Worm (Caenorhabditis elegans) whole organism, L2 larva: ENCODE measurements around the gene cest-13.

Experiments used
- C34F6.9 ChIP-seq: fragments of 150-350 bp; optimal IDR thresholded peaks from 2 replicates; lab custom pipeline; 2014; ENCODE audit warnings: missing biosample characterization, missing genetic modification characterization
- F13H6.1 ChIP-seq: sonication (generic microtip); optimal IDR thresholded peaks from 2 replicates; lab custom pipeline; 2016; ENCODE audit warnings: missing genetic modification characterization, missing compliant biosample characterization
- R02D3.7 ChIP-seq: fragments of 150-350 bp; optimal IDR thresholded peaks from 2 replicates; lab custom pipeline; 2014; ENCODE audit warnings: missing biosample characterization, missing genetic modification characterization
- Y55F3AM.14 ChIP-seq: fragments of 200-800 bp; sonication (Bioruptor generic); optimal IDR thresholded peaks from 2 replicates; lab custom pipeline; 2018; ENCODE audit warnings: mild to moderate bottlenecking, missing genetic modification characterization, missing compliant biosample characterization
- ZK546.5 ChIP-seq: sonication (generic microtip); optimal IDR thresholded peaks from 2 replicates; lab custom pipeline; 2017; ENCODE audit warnings: missing biosample characterization, missing genetic modification characterization
- alr-1 ChIP-seq: fragments of 150-350 bp; optimal IDR thresholded peaks from 2 replicates; lab custom pipeline; 2014; ENCODE audit warnings: missing biosample characterization, missing genetic modification characterization
- aly-2 ChIP-seq: fragments of 150-350 bp; optimal IDR thresholded peaks from 2 replicates; lab custom pipeline; 2014; ENCODE audit warnings: missing biosample characterization, missing genetic modification characterization
- ama-1 ChIP-seq: fragments of 150-350 bp; optimal IDR thresholded peaks from 2 replicates; lab custom pipeline; 2018; ENCODE audit warnings: inconsistent platforms
- blmp-1 ChIP-seq: sonication (generic microtip); optimal IDR thresholded peaks from 2 replicates; lab custom pipeline; 2017; ENCODE audit warnings: missing genetic modification characterization, mild to moderate bottlenecking, missing compliant biosample characterization, antibody characterized with exemption, moderate library complexity; ENCODE audit not compliant: insufficient read depth
- ceh-16 ChIP-seq: fragments of 150-350 bp; optimal IDR thresholded peaks from 2 replicates; lab custom pipeline; 2014; ENCODE audit warnings: missing biosample characterization, missing genetic modification characterization
- ceh-82 ChIP-seq: fragments of 150-350 bp; optimal IDR thresholded peaks from 2 replicates; lab custom pipeline; 2014; ENCODE audit warnings: missing biosample characterization, missing genetic modification characterization
- crh-2 ChIP-seq: sonication (generic microtip); optimal IDR thresholded peaks from 2 replicates; lab custom pipeline; 2017; ENCODE audit warnings: missing biosample characterization, missing genetic modification characterization
- dmd-4 ChIP-seq: sonication (generic microtip); optimal IDR thresholded peaks from 2 replicates; lab custom pipeline; 2017; ENCODE audit warnings: missing biosample characterization, missing genetic modification characterization
- egl-27 ChIP-seq: sonication (generic microtip); optimal IDR thresholded peaks from 3 replicates; lab custom pipeline; 2017; ENCODE audit warnings: missing biosample characterization, missing genetic modification reagents, missing genetic modification characterization
- elt-1 ChIP-seq: fragments of 150-350 bp; optimal IDR thresholded peaks from 2 replicates; lab custom pipeline; 2014; ENCODE audit warnings: missing biosample characterization, missing genetic modification characterization
- elt-3 ChIP-seq: sonication (generic microtip); optimal IDR thresholded peaks from 2 replicates; lab custom pipeline; 2017; ENCODE audit warnings: missing biosample characterization, missing genetic modification characterization
- fos-1 ChIP-seq: fragments of 150-350 bp; optimal IDR thresholded peaks from 2 replicates; lab custom pipeline; 2014; ENCODE audit warnings: missing biosample characterization, missing genetic modification characterization
- gmeb-1 ChIP-seq: fragments of 150-350 bp; optimal IDR thresholded peaks from 2 replicates; lab custom pipeline; 2014; ENCODE audit warnings: missing biosample characterization, missing genetic modification characterization
- lin-11 ChIP-seq: fragments of 150-350 bp; sonication (generic microtip); optimal IDR thresholded peaks from 2 replicates; lab custom pipeline; 2014; ENCODE audit warnings: missing biosample characterization, missing genetic modification characterization, inconsistent platforms, mixed read lengths
- lin-13 ChIP-seq: fragments of 150-350 bp; optimal IDR thresholded peaks from 2 replicates; lab custom pipeline; 2014; ENCODE audit warnings: missing biosample characterization, missing genetic modification reagents, missing genetic modification characterization
- lin-39 ChIP-seq: fragments of 150-350 bp; optimal IDR thresholded peaks from 2 replicates; lab custom pipeline; 2014; ENCODE audit warnings: missing biosample characterization, missing genetic modification reagents, missing genetic modification characterization
- lsy-2 ChIP-seq, 2 experiments: fragments of 150-350 bp in 1 of 2; sonication (generic microtip) in 1 of 2; optimal IDR thresholded peaks; 2 replicates each; lab custom pipeline; 2014 to 2017; ENCODE audit warnings: missing biosample characterization in 2 of 2, missing genetic modification characterization in 2 of 2
- mab-5 ChIP-seq: fragments of 150-350 bp; optimal IDR thresholded peaks from 2 replicates; lab custom pipeline; 2014; ENCODE audit warnings: missing biosample characterization, missing genetic modification characterization
- mbf-1 ChIP-seq: sonication (generic microtip); optimal IDR thresholded peaks from 2 replicates; lab custom pipeline; 2017; ENCODE audit warnings: missing biosample characterization, missing genetic modification characterization
- mdl-1 ChIP-seq, 2 experiments: fragments of 150-350 bp in 1 of 2; sonication (generic microtip) in 1 of 2; optimal IDR thresholded peaks; 2 replicates each; lab custom pipeline; 2017; ENCODE audit warnings: missing biosample characterization in 2 of 2, missing genetic modification characterization in 2 of 2
- nhr-10 ChIP-seq: sonication (generic microtip); optimal IDR thresholded peaks from 2 replicates; lab custom pipeline; 2017; ENCODE audit warnings: missing biosample characterization, missing genetic modification characterization
- nhr-11 ChIP-seq: fragments of 150-350 bp; optimal IDR thresholded peaks from 2 replicates; lab custom pipeline; 2014; ENCODE audit warnings: missing biosample characterization, missing genetic modification characterization
- nhr-12 ChIP-seq: fragments of 150-350 bp; optimal IDR thresholded peaks from 2 replicates; lab custom pipeline; 2014; ENCODE audit warnings: missing biosample characterization, missing genetic modification characterization
- nhr-129 ChIP-seq: fragments of 150-350 bp; optimal IDR thresholded peaks from 2 replicates; lab custom pipeline; 2014; ENCODE audit warnings: missing biosample characterization, missing genetic modification characterization
- nhr-21 ChIP-seq: fragments of 150-350 bp; optimal IDR thresholded peaks from 2 replicates; lab custom pipeline; 2014; ENCODE audit warnings: missing biosample characterization, missing genetic modification characterization
- nhr-23 ChIP-seq: fragments of 150-350 bp; optimal IDR thresholded peaks from 2 replicates; lab custom pipeline; 2014; ENCODE audit warnings: missing biosample characterization, missing genetic modification reagents, missing genetic modification characterization
- nhr-237 ChIP-seq: fragments of 150-350 bp; optimal IDR thresholded peaks from 2 replicates; lab custom pipeline; 2014; ENCODE audit warnings: missing biosample characterization, missing genetic modification characterization
- nhr-25 ChIP-seq: fragments of 150-350 bp; sonication (generic microtip); optimal IDR thresholded peaks from 3 replicates; lab custom pipeline; 2014; ENCODE audit warnings: missing biosample characterization, missing genetic modification characterization
- nhr-6 ChIP-seq: fragments of 150-350 bp; optimal IDR thresholded peaks from 2 replicates; lab custom pipeline; 2014; ENCODE audit warnings: missing biosample characterization, missing genetic modification characterization
- nhr-77 ChIP-seq: fragments of 150-350 bp; optimal IDR thresholded peaks from 2 replicates; lab custom pipeline; 2014; ENCODE audit warnings: missing biosample characterization, missing genetic modification characterization
- peb-1 ChIP-seq: fragments of 150-350 bp; optimal IDR thresholded peaks from 2 replicates; lab custom pipeline; 2014; ENCODE audit warnings: missing biosample characterization, missing genetic modification characterization
- sem-4 ChIP-seq: fragments of 150-350 bp; optimal IDR thresholded peaks from 2 replicates; lab custom pipeline; 2014; ENCODE audit warnings: missing biosample characterization, missing genetic modification reagents, missing genetic modification characterization
- skn-1 ChIP-seq: sonication (generic microtip); optimal IDR thresholded peaks from 2 replicates; lab custom pipeline; 2017; ENCODE audit warnings: missing biosample characterization, missing genetic modification characterization
- sma-3 ChIP-seq: sonication (generic microtip); optimal IDR thresholded peaks from 2 replicates; lab custom pipeline; 2016; ENCODE audit warnings: missing genetic modification reagents, missing genetic modification characterization, missing compliant biosample characterization
- sma-9 ChIP-seq, 2 experiments: fragments of 150-350 bp in 1 of 2; sonication (generic microtip) in 1 of 2; optimal IDR thresholded peaks; 2 replicates each; lab custom pipeline; 2014 to 2016; ENCODE audit warnings: missing genetic modification characterization in 2 of 2, mild to moderate bottlenecking in 1 of 2, missing biosample characterization in 1 of 2, missing compliant biosample characterization in 1 of 2, missing genetic modification reagents in 1 of 2, moderate library complexity in 1 of 2
- snpc-4 ChIP-seq: fragments of 150-350 bp; optimal IDR thresholded peaks from 2 replicates; lab custom pipeline; 2014; ENCODE audit warnings: missing biosample characterization, missing genetic modification characterization
- unc-39 ChIP-seq: fragments of 150-350 bp; optimal IDR thresholded peaks from 2 replicates; lab custom pipeline; 2014; ENCODE audit warnings: missing biosample characterization, missing genetic modification characterization
- unc-55 ChIP-seq: fragments of 150-350 bp; sonication (generic microtip); optimal IDR thresholded peaks from 3 replicates; lab custom pipeline; 2014; ENCODE audit warnings: missing biosample characterization, missing genetic modification reagents, missing genetic modification characterization
- unc-62 ChIP-seq: fragments of 150-350 bp; optimal IDR thresholded peaks from 2 replicates; lab custom pipeline; 2014; ENCODE audit warnings: missing biosample characterization, missing genetic modification reagents, missing genetic modification characterization
- zag-1 ChIP-seq: fragments of 150-350 bp; optimal IDR thresholded peaks from 2 replicates; lab custom pipeline; 2014; ENCODE audit warnings: missing biosample characterization, missing genetic modification characterization
- ztf-1 ChIP-seq: fragments of 200-800 bp; sonication (Bioruptor generic); conservative IDR thresholded peaks from 2 replicates; pipeline ENCODE4 v1.3.6; 2022; ENCODE audit warnings: missing genetic modification characterization, missing compliant biosample characterization
- ztf-11 ChIP-seq: sonication (generic microtip); optimal IDR thresholded peaks from 2 replicates; lab custom pipeline; 2017; ENCODE audit warnings: missing biosample characterization, missing genetic modification characterization
- ztf-4 ChIP-seq: fragments of 150-350 bp; optimal IDR thresholded peaks from 2 replicates; lab custom pipeline; 2014; ENCODE audit warnings: missing biosample characterization, missing genetic modification characterization

Gene cest-13

DNA sequence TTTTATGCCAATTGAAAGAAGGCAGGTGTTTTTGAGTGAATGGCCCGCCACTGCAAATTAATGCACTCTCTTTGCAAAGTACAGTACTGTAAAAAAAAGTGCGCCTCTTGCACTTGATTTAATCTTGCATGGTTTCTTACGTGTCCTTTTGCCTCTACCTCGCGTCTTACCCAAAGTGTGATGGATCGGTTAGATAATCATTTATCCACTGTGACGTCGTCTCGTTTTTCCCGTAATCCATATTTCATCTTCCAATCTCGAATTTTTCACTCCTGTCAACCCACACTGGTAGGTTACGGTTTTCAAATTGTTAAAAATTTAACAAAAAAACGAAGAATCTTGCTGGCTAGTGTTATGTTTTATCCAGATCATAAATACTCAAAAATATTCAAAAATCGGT, 23.4 kb upstream of the cest-13 start:
- TF ChIP-seq ceh-16 (tag; lab: Kevin White, UChicago) (peak; percentile 57), elt-1 (tag; lab: Kevin White, UChicago) (peak; percentile 84), sma-9 (GFP tag; optimal IDR thresholded peaks at IDR 0.05; lab: Kevin White, UChicago) (peak; percentile 71), sma-9 (tag; optimal IDR thresholded peaks at IDR 0.05; lab: Kevin White, UChicago) (no peak), ceh-82 (tag; lab: Kevin White, UChicago) (no peak)

- TF ChIP-seq blmp-1 (tag; lab: Kevin White, UChicago) (no peak), ceh-16 (tag; lab: Kevin White, UChicago) (no peak), C34F6.9 (tag; lab: Kevin White, UChicago) (peak; percentile 71), sma-9 (GFP tag; optimal IDR thresholded peaks at IDR 0.05; lab: Kevin White, UChicago) (peak; percentile 75), sma-9 (tag; optimal IDR thresholded peaks at IDR 0.05; lab: Kevin White, UChicago) (no peak), mdl-1 (tag; optimal IDR thresholded peaks at IDR 0.05; lab: Kevin White, UChicago) (peak; percentile 53 to 82), nhr-11 (no peak), nhr-25 (tag; lab: Kevin White, UChicago) (no peak), gmeb-1 (no peak), zag-1 (tag; lab: Kevin White, UChicago) (peak; percentile 37), unc-55 (GFP tag; lab: Kevin White, UChicago) (peak; percentile 27), ama-1 (lab: Kevin White, UChicago) (no peak), skn-1 (tag; lab: Kevin White, UChicago) (no peak), mab-5 (tag; lab: Kevin White, UChicago) (no peak), R02D3.7 (tag; lab: Kevin White, UChicago) (no peak), peb-1 (tag; lab: Kevin White, UChicago) (no peak), mbf-1 (tag; lab: Kevin White, UChicago) (no peak), nhr-21 (tag; lab: Kevin White, UChicago) (no peak), nhr-23 (tag; lab: Kevin White, UChicago) (no peak), nhr-6 (no peak), nhr-12 (tag; lab: Kevin White, UChicago) (no peak), nhr-77 (tag; lab: Kevin White, UChicago) (no peak), nhr-10 (tag; lab: Kevin White, UChicago) (no peak), sma-3 (no peak), ztf-11 (tag; lab: Kevin White, UChicago) (no peak), alr-1 (tag; lab: Kevin White, UChicago) (no peak), ceh-82 (tag; lab: Kevin White, UChicago) (no peak), nhr-237 (tag; lab: Kevin White, UChicago) (no peak), ZK546.5 (tag; lab: Kevin White, UChicago) (no peak), unc-62 (GFP tag; lab: Kevin White, UChicago) (no peak), sem-4 (tag; lab: Kevin White, UChicago) (peak; percentile 47), elt-1 (tag; lab: Kevin White, UChicago) (no peak), snpc-4 (tag; lab: Kevin White, UChicago) (no peak), ztf-4 (tag; lab: Kevin White, UChicago) (peak; percentile 21), lsy-2 (tag; optimal IDR thresholded peaks at IDR 0.05; lab: Kevin White, UChicago) (peak in 1 of 2 experiments; percentile 55), unc-39 (tag; lab: Kevin White, UChicago) (no peak), egl-27 (tag; lab: Kevin White, UChicago) (no peak), elt-3 (tag; lab: Kevin White, UChicago) (no peak), F13H6.1 (tag; lab: Kevin White, UChicago) (peak; percentile 40), dmd-4 (no peak), fos-1 (tag; lab: Kevin White, UChicago) (no peak), ztf-1 (GFP tag; lab: Robert Waterston, UW) (no peak), nhr-129 (tag; lab: Kevin White, UChicago) (peak; percentile 9), lin-13 (peak; percentile 12), crh-2 (no peak), lin-11 (tag; lab: Kevin White, UChicago) (no peak), Y55F3AM.14 (GFP tag; lab: Kevin White, UChicago) (peak; percentile 83), aly-2 (tag; lab: Kevin White, UChicago) (no peak), lin-39 (tag; lab: Kevin White, UChicago) (no peak)
These were observed 20.8 kb upstream of the cest-13 start for ce11 chrX:13739125-13739820.
